Worm (Caenorhabditis elegans): Measurements from ENCODE around the gene npax-4.

DNA sequence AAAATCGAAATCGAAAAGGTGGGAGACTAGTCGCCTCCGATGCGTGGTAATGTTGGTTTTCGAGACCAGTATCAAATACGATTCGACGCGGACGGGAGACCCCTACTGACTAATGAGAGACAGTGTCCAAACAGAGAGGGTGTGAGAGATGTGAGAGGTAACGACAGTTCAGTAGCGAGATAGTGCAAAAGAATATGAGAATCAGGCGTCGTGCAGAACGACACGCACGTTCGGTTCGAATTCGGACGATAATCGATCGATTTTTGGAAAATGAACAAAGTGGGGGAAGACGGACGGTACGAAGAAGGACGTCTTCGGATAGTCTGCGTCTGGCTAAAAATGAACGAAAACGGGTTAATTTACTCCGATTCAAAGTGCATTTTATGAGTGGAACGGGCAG lies 42.2 kb upstream of the npax-4 start, which contains the start of gene D1046.16:
- TF ChIP-seq ztf-23 (GFP tag; IDR thresholded peaks at IDR 0.05) = no peak
- no peak for TF ChIP-seq cog-1 (tag; optimal IDR thresholded peaks at IDR 0.05)
- no peak for TF ChIP-seq klf-2 (GFP tag; conservative IDR thresholded peaks at IDR 0.05)
- no peak for TF ChIP-seq ref-1 (GFP tag; conservative IDR thresholded peaks at IDR 0.05)
- no peak for TF ChIP-seq med-1 (GFP tag; optimal IDR thresholded peaks at IDR 0.05; ENCODE audit: insufficient read depth)
- no peak for TF ChIP-seq ztf-29 (GFP tag; IDR thresholded peaks at IDR 0.05)
- peak; percentile 82 for TF ChIP-seq T22C8.4 (GFP tag; IDR thresholded peaks at IDR 0.05)
